Fruit fly (Drosophila melanogaster) whole organism, adult: ENCODE measurements around the gene Hou.

ENCODE experiments used
- CG11617 ChIP-seq: fragments of 200-800 bp; sonication (Bioruptor generic); optimal IDR thresholded peaks from 2 replicates; lab custom pipeline; 2017; ENCODE audit warnings: mild to moderate bottlenecking, missing biosample characterization, missing genetic modification reagents, missing genetic modification characterization
- CG12768 ChIP-seq: fragments of 200-800 bp; sonication (Bioruptor generic); optimal IDR thresholded peaks from 2 replicates; lab custom pipeline; 2017; ENCODE audit warnings: missing biosample characterization, missing genetic modification characterization, mild to moderate bottlenecking, moderate library complexity, missing genetic modification reagents
- CG14711 ChIP-seq: fragments of 200-800 bp; sonication (Bioruptor generic); optimal IDR thresholded peaks from 2 replicates; lab custom pipeline; 2018; ENCODE audit warnings: missing biosample characterization, mild to moderate bottlenecking, missing genetic modification characterization, moderate library complexity
- CG1620 ChIP-seq: fragments of 200-800 bp; sonication (Bioruptor generic); optimal IDR thresholded peaks from 2 replicates; lab custom pipeline; 2016; ENCODE audit warnings: missing biosample characterization, missing genetic modification characterization
- CG33017 ChIP-seq: fragments of 200-800 bp; sonication (Bioruptor generic); optimal IDR thresholded peaks from 2 replicates; lab custom pipeline; 2018; ENCODE audit warnings: missing biosample characterization, mild to moderate bottlenecking, missing genetic modification characterization, moderate library complexity
- CG5204 ChIP-seq: fragments of 200-800 bp; sonication (Bioruptor generic); optimal IDR thresholded peaks from 2 replicates; lab custom pipeline; 2016; ENCODE audit warnings: missing biosample characterization, missing genetic modification characterization
- CG7045 ChIP-seq: fragments of 200-800 bp; sonication (Bioruptor generic); optimal IDR thresholded peaks from 2 replicates; lab custom pipeline; 2017; ENCODE audit warnings: missing biosample characterization, mild to moderate bottlenecking, missing genetic modification characterization
- CG7101 ChIP-seq: fragments of 200-800 bp; sonication (Bioruptor generic); optimal IDR thresholded peaks from 2 replicates; lab custom pipeline; 2018; ENCODE audit warnings: missing biosample characterization, mild to moderate bottlenecking, missing genetic modification characterization, moderate library complexity
- Clk ChIP-seq: fragments of 200-800 bp; sonication (Bioruptor generic); optimal IDR thresholded peaks from 2 replicates; lab custom pipeline; 2017; ENCODE audit warnings: missing biosample characterization, missing genetic modification characterization
- Crg-1 ChIP-seq: fragments of 200-800 bp; sonication (Bioruptor generic); optimal IDR thresholded peaks from 2 replicates; lab custom pipeline; 2016; ENCODE audit warnings: missing biosample characterization, missing genetic modification characterization
- Hr96 ChIP-seq: fragments of 200-800 bp; sonication (Bioruptor generic); optimal IDR thresholded peaks from 2 replicates; lab custom pipeline; 2016; ENCODE audit warnings: missing biosample characterization, missing genetic modification characterization
- Mnt ChIP-seq: fragments of 200-800 bp; sonication (Bioruptor generic); optimal IDR thresholded peaks from 2 replicates; lab custom pipeline; 2016; ENCODE audit warnings: missing biosample characterization, mild to moderate bottlenecking, missing genetic modification characterization
- bab1 ChIP-seq: fragments of 200-800 bp; sonication (Bioruptor generic); optimal IDR thresholded peaks from 3 replicates; lab custom pipeline; 2019; ENCODE audit warnings: missing biosample characterization, mild to moderate bottlenecking, missing genetic modification characterization, moderate library complexity
- cic ChIP-seq: fragments of 200-800 bp; sonication (Bioruptor generic); optimal IDR thresholded peaks from 2 replicates; lab custom pipeline; 2017; ENCODE audit warnings: missing biosample characterization, mild to moderate bottlenecking, missing genetic modification characterization, moderate library complexity
- cnc ChIP-seq, 2 experiments: fragments of >200 bp; optimal IDR thresholded peaks; 2 replicates each; lab custom pipeline; 2017
- kay ChIP-seq: fragments of 200-800 bp; sonication (Bioruptor generic); peaks from one replicate; lab custom pipeline; 2016; ENCODE audit warnings: missing biosample characterization, missing genetic modification characterization, borderline replicate concordance
- ovo ChIP-seq: fragments of 200-800 bp; sonication (Bioruptor generic); optimal IDR thresholded peaks from 2 replicates; lab custom pipeline; 2016; ENCODE audit warnings: missing biosample characterization, missing genetic modification characterization
- pad ChIP-seq: fragments of 200-800 bp; sonication (Bioruptor generic); optimal IDR thresholded peaks from 3 replicates; lab custom pipeline; 2017; ENCODE audit warnings: missing biosample characterization, missing genetic modification characterization, mild to moderate bottlenecking, moderate library complexity, missing genetic modification reagents
- tj ChIP-seq: fragments of 200-800 bp; sonication (Bioruptor generic); optimal IDR thresholded peaks from 3 replicates; lab custom pipeline; 2017; ENCODE audit warnings: missing biosample characterization, mild to moderate bottlenecking, missing genetic modification characterization, moderate library complexity
- toe ChIP-seq: fragments of 200-800 bp; sonication (Bioruptor generic); optimal IDR thresholded peaks from 2 replicates; lab custom pipeline; 2016; ENCODE audit warnings: missing biosample characterization, missing genetic modification characterization

Gene Hou

dm6 chrX:18662053-18662452, 11.8 kb upstream of the Hou start, which contains the start of gene CG6696:
Gene CG6696 (minus strand): TSS chrX:18662153.
- TF ChIP-seq tj (GFP tag; lab: Kevin White, UChicago): no peak
- no peak for TF ChIP-seq Hr96 (GFP tag; lab: Kevin White, UChicago)
- TF ChIP-seq CG11617 (GFP tag; lab: Kevin White, UChicago): no peak
- TF ChIP-seq Crg-1 (GFP tag; lab: Kevin White, UChicago): no peak
- no peak for TF ChIP-seq cnc (optimal IDR thresholded peaks at IDR 0.05; lab: Kevin White, UChicago)
- TF ChIP-seq pad (GFP tag; lab: Kevin White, UChicago): no peak
- TF ChIP-seq cic (GFP tag; lab: Kevin White, UChicago): no peak
- TF ChIP-seq Clk (GFP tag; lab: Kevin White, UChicago): no peak
- no peak for TF ChIP-seq CG33017
- TF ChIP-seq CG5204 (GFP tag; lab: Kevin White, UChicago): no peak
- no peak for TF ChIP-seq CG7101 (tag; lab: Kevin White, UChicago)
- no peak for TF ChIP-seq ovo (GFP tag; lab: Kevin White, UChicago)

- TF ChIP-seq CG33017 (peak; percentile 26), CG1620 (no peak), CG11617 (GFP tag; lab: Kevin White, UChicago) (peak; percentile 54), CG7045 (GFP tag; lab: Kevin White, UChicago) (no peak), bab1 (peak; percentile 11), Mnt (GFP tag; lab: Kevin White, UChicago) (no peak), cic (GFP tag; lab: Kevin White, UChicago) (no peak), tj (GFP tag; lab: Kevin White, UChicago) (peak; percentile 16), CG7101 (tag; lab: Kevin White, UChicago) (peak; percentile 63), ovo (GFP tag; lab: Kevin White, UChicago) (no peak), pad (GFP tag; lab: Kevin White, UChicago) (peak; percentile 8), CG12768 (GFP tag; lab: Kevin White, UChicago) (no peak), CG5204 (GFP tag; lab: Kevin White, UChicago) (no peak), kay (no peak), CG14711 (tag; lab: Kevin White, UChicago) (peak; percentile 8)
Measured at dm6 chrX:18657502-18657947, 7.3 kb upstream of the Hou start, which contains the start of gene fu. Gene fu (plus strand): TSS chrX:18657755.

- TF ChIP-seq toe (GFP tag; lab: Kevin White, UChicago) (no peak), Hr96 (GFP tag; lab: Kevin White, UChicago) (no peak), Mnt (GFP tag; lab: Kevin White, UChicago) (no peak), kay (no peak), cic (GFP tag; lab: Kevin White, UChicago) (no peak), Crg-1 (GFP tag; lab: Kevin White, UChicago) (no peak), CG1620 (no peak), bab1 (no peak), Clk (GFP tag; lab: Kevin White, UChicago) (no peak), CG33017 (no peak), cnc (optimal IDR thresholded peaks at IDR 0.05; lab: Kevin White, UChicago) (no peak), CG12768 (GFP tag; lab: Kevin White, UChicago) (no peak), CG7101 (tag; lab: Kevin White, UChicago) (no peak), CG7045 (GFP tag; lab: Kevin White, UChicago) (no peak), pad (GFP tag; lab: Kevin White, UChicago) (no peak), CG11617 (GFP tag; lab: Kevin White, UChicago) (no peak)
Measured at dm6 chrX:18657012-18657411, 6.8 kb upstream of the Hou start, which contains the start of gene CG6659. Gene CG6659 (minus strand): TSS chrX:18657286.

- TF ChIP-seq bab1 (peak; percentile 40), Hr96 (GFP tag; lab: Kevin White, UChicago) (no peak), toe (GFP tag; lab: Kevin White, UChicago) (no peak), kay (no peak)
Measured at dm6 chrX:18652879-18653278, 2.6 kb upstream of the Hou start, which contains the start of gene Ing3. Gene Ing3 (minus strand): TSS chrX:18653091.

dm6 chrX:18647961-18648360, 2.3 kb downstream of the Hou start, which contains the start of gene Nup35:
Gene Nup35 (plus strand): TSS chrX:18648182.
- TF ChIP-seq Clk (GFP tag; lab: Kevin White, UChicago): no peak
- TF ChIP-seq Hr96 (GFP tag; lab: Kevin White, UChicago): no peak

dm6 chrX:18646855-18647699, 3.2 kb downstream of the Hou start, which contains the start of gene Rip11:
Gene Rip11 (minus strand): TSS chrX:18647648.
- TF ChIP-seq pad (GFP tag; lab: Kevin White, UChicago) (peak; percentile 98), kay (no peak), ovo (GFP tag; lab: Kevin White, UChicago) (peak; percentile 98), CG5204 (GFP tag; lab: Kevin White, UChicago) (no peak), Clk (GFP tag; lab: Kevin White, UChicago) (no peak), CG12768 (GFP tag; lab: Kevin White, UChicago) (peak; percentile 11), bab1 (peak; percentile 43), CG33017 (no peak), CG1620 (no peak), CG7101 (tag; lab: Kevin White, UChicago) (peak; percentile 38), CG11617 (GFP tag; lab: Kevin White, UChicago) (peak; percentile 44), tj (GFP tag; lab: Kevin White, UChicago) (peak; percentile 32), toe (GFP tag; lab: Kevin White, UChicago) (no peak), cnc (optimal IDR thresholded peaks at IDR 0.05; lab: Kevin White, UChicago) (no peak), CG7045 (GFP tag; lab: Kevin White, UChicago) (peak; percentile 20), Crg-1 (GFP tag; lab: Kevin White, UChicago) (peak; percentile 37), Hr96 (GFP tag; lab: Kevin White, UChicago) (peak; percentile 18), cic (GFP tag; lab: Kevin White, UChicago) (peak; percentile 53), CG14711 (tag; lab: Kevin White, UChicago) (no peak), Mnt (GFP tag; lab: Kevin White, UChicago) (peak; percentile 45)
